Worm (Caenorhabditis elegans) whole organism, early embryonic: ENCODE data around the gene ckb-2.

Source experiments
- B0310.2 ChIP-seq: sonication (generic microtip); optimal IDR thresholded peaks from 2 replicates; lab custom pipeline; 2016; ENCODE audit warnings: mild to moderate bottlenecking, missing genetic modification characterization, missing compliant biosample characterization
- F13C5.2 ChIP-seq: sonication (generic microtip); optimal IDR thresholded peaks from 2 replicates; lab custom pipeline; 2017; ENCODE audit warnings: mild to moderate bottlenecking, missing genetic modification characterization, inconsistent platforms, missing compliant biosample characterization
- aly-1 ChIP-seq: sonication (generic microtip); optimal IDR thresholded peaks from 2 replicates; lab custom pipeline; 2016; ENCODE audit warnings: missing genetic modification characterization, missing compliant biosample characterization
- ama-1 ChIP-seq: fragments of 150-350 bp; optimal IDR thresholded peaks from 2 replicates; lab custom pipeline; 2014
- ceh-13 ChIP-seq: fragments of 200-800 bp; sonication (Bioruptor generic); optimal IDR thresholded peaks from 2 replicates; lab custom pipeline; 2018; ENCODE audit warnings: mild to moderate bottlenecking, missing genetic modification characterization, missing compliant biosample characterization
- ceh-36 ChIP-seq: sonication (generic microtip); optimal IDR thresholded peaks from 2 replicates; lab custom pipeline; 2016; ENCODE audit warnings: missing genetic modification characterization, inconsistent platforms, missing compliant biosample characterization
- ets-7 ChIP-seq: sonication (generic microtip); optimal IDR thresholded peaks from 2 replicates; lab custom pipeline; 2016; ENCODE audit warnings: missing genotype, missing genetic modification characterization, missing compliant biosample characterization
- flt-1 ChIP-seq: fragments of 200-800 bp; sonication (Bioruptor generic); IDR thresholded peaks from 2 replicates; pipeline ENCODE4 v1.3.6; 2022; ENCODE audit warnings: missing genetic modification characterization, missing compliant biosample characterization
- hmbx-1 ChIP-seq: sonication (generic microtip); optimal IDR thresholded peaks from 2 replicates; lab custom pipeline; 2016; ENCODE audit warnings: mild to moderate bottlenecking, missing genetic modification characterization, missing compliant biosample characterization
- hmg-4 ChIP-seq: fragments of 200-800 bp; sonication (Bioruptor generic); optimal IDR thresholded peaks from 2 replicates; lab custom pipeline; 2018; ENCODE audit warnings: mild to moderate bottlenecking, missing genetic modification characterization, missing compliant biosample characterization
- hnd-1 ChIP-seq: sonication (generic microtip); optimal IDR thresholded peaks from 2 replicates; lab custom pipeline; 2016; ENCODE audit warnings: missing genetic modification characterization, missing compliant biosample characterization
- pes-1 ChIP-seq: fragments of 200-800 bp; sonication (Bioruptor generic); IDR thresholded peaks from 2 replicates; pipeline ENCODE4 v1.3.6; 2022; ENCODE audit warnings: missing genetic modification reagents, missing genetic modification characterization, missing compliant biosample characterization
- scrt-1 ChIP-seq: fragments of 200-800 bp; sonication (Bioruptor generic); IDR thresholded peaks from 2 replicates; pipeline ENCODE4 v1.3.6; 2022; ENCODE audit warnings: missing genetic modification characterization, missing compliant biosample characterization
- sea-1 ChIP-seq: fragments of 200-800 bp; sonication (Bioruptor generic); conservative IDR thresholded peaks from 2 replicates; pipeline ENCODE4 v1.3.6; 2022; ENCODE audit warnings: missing genetic modification characterization, missing compliant biosample characterization
- tbx-11 ChIP-seq: fragments of 200-800 bp; sonication (Bioruptor generic); IDR thresholded peaks from 2 replicates; pipeline ENCODE4 v1.3.6; 2022; ENCODE audit warnings: missing genetic modification characterization, missing compliant biosample characterization
- tbx-37 ChIP-seq: fragments of 200-800 bp; sonication (Bioruptor generic); conservative IDR thresholded peaks from 2 replicates; pipeline ENCODE4 v1.3.6; 2022; ENCODE audit warnings: missing genetic modification reagents, missing genetic modification characterization, missing compliant biosample characterization
- tra-4 ChIP-seq: sonication (generic microtip); optimal IDR thresholded peaks from 2 replicates; lab custom pipeline; 2017; ENCODE audit warnings: missing genetic modification characterization, missing compliant biosample characterization

ckb-2 gene

DNA sequence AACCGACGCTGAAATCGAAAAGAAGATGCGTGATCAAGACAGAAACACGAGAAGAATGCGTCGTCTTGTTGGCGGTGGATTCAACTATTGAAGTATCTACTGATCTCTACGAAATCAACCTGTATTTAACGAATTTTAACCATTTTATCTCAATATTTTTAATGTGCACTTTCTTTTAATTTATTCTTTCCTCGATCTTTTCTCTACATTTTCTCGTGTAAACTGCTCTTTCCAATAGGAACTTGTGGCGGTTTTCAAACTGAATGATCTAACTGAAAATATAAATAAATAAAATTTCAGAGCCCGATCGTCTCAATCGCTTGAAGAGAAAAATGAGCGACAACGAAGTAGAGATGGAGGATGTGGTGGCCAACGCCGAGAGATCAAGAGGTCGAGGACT lies 38.2 kb downstream of the ckb-2 start, which contains the start of gene rnp-4:
TSS of gene rnp-4 (plus strand) at position 301 of the 400 bp plus-strand sequence.
- no peak for TF ChIP-seq ets-7
- TF ChIP-seq flt-1 = no peak
- TF ChIP-seq F13C5.2 = no peak

- TF ChIP-seq sea-1 (no peak), flt-1 (no peak)
Observed at ce11 chrIII:4407144-4407543, 39.4 kb downstream of the ckb-2 start, which contains the start of gene prdx-3. TSS of gene prdx-3 (plus strand) at chrIII:4407444.

DNA sequence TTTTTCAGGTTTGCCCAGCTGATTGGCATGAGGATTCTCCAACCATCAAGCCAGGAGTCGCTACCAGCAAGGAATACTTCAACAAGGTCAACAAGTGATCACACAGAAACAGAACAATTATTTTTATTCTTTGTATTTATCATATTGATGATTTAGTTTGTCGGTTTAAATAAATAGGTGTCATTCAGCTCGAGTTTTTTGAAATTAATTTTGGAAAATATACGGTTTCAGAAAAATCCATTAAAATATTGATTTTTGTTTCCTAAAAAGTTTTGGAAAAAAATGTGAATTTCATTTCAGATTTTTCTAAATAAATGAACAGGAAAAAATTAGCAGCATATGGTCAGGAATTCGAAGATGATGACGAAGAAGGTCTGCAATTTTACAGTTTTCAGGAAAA lies 40.5 kb downstream of the ckb-2 start, which contains the start of gene gpch-1:
TSS of gene gpch-1 (plus strand) at position 301 of the 400 bp plus-strand sequence.
- TF ChIP-seq tbx-11 = no peak

- no peak for TF ChIP-seq B0310.2 (tag; lab: Kevin White, UChicago)
- TF ChIP-seq hmbx-1 = no peak
- no peak for TF ChIP-seq sea-1
- TF ChIP-seq ama-1 (lab: Kevin White, UChicago) = no peak
- TF ChIP-seq hmg-4 = no peak
- no peak for TF ChIP-seq tra-4 (tag; lab: Kevin White, UChicago)
- TF ChIP-seq pes-1 (GFP tag; lab: Robert Waterston, UW) = no peak
- TF ChIP-seq flt-1 = no peak
Observed at ce11 chrIII:4412108-4413009, 44.6 kb downstream of the ckb-2 start.

ce11 chrIII:4413099-4413498 lies 45.4 kb downstream of the ckb-2 start, which contains the start of gene mpc-1:
TSS of gene mpc-1 (plus strand) at chrIII:4413457.
- TF ChIP-seq ets-7 (no peak), ceh-36 (tag; lab: Kevin White, UChicago) (no peak), tra-4 (tag; lab: Kevin White, UChicago) (no peak), B0310.2 (tag; lab: Kevin White, UChicago) (no peak), aly-1 (no peak), F13C5.2 (no peak), ceh-13 (GFP tag; lab: Kevin White, UChicago) (no peak), flt-1 (no peak), hnd-1 (tag; lab: Kevin White, UChicago) (no peak), hmg-4 (no peak), tbx-11 (no peak), scrt-1 (GFP tag; lab: Robert Waterston, UW) (no peak), ama-1 (lab: Kevin White, UChicago) (no peak)

DNA sequence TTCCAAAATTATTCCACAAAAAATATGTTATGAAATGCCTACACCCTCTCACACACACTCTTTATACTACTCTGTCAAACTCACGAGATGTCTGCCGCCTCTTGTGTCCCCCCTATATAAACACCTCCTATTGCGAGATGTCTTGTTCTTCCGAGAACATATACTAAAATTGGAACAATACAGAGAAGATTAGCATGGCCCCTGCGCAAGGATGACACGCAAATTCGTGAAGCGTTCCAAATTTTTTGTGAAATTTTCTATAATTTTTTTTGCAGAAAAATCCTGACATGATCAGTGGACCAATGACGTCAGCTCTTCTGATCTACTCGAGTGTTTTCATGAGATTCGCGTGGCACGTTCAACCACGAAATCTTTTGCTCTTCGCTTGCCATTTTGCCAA lies 46.3 kb downstream of the ckb-2 start:
- TF ChIP-seq ets-7 = peak; percentile 9
- peak; percentile 77 for TF ChIP-seq sea-1
- TF ChIP-seq hmg-4 = peak; percentile 49
- TF ChIP-seq aly-1 = peak; percentile 60
- peak; percentile 69 for TF ChIP-seq ceh-36 (tag; lab: Kevin White, UChicago)
- peak; percentile 21 for TF ChIP-seq hnd-1 (tag; lab: Kevin White, UChicago)
- peak; percentile 70; the same call in 1 of the 2 replicates for TF ChIP-seq tbx-11
- peak; percentile 77 for TF ChIP-seq scrt-1 (GFP tag; lab: Robert Waterston, UW)
- TF ChIP-seq tbx-37 (GFP tag; lab: Robert Waterston, UW) = 0 out of 2 replicates have a peak, but pooled peaks have one; percentile 42
- peak; percentile 83 for TF ChIP-seq pes-1 (GFP tag; lab: Robert Waterston, UW)
- TF ChIP-seq flt-1 = peak; percentile 71

DNA sequence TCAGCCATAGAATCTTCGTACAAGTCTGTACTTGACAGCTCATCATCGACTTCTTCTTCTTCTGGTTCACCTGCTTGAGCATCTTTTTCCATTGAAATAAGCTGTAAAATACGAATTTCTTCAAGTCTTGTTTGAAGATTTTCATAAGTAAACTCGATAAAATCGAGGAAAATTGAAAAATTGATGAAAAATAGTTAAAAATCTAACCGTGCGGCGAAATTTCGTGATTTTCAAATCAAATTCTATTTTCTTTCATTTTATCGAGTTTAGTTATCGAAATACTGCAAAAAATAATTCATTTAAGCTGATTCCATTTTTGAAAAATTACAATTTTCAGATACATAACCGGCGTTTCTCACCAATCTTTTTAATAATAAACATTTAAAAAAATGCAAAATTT lies 47.4 kb downstream of the ckb-2 start, which contains the start of gene R07E5.11:
TSS of gene R07E5.11 (minus strand) at position 101 of the 400 bp plus-strand sequence.
- TF ChIP-seq scrt-1 (GFP tag; lab: Robert Waterston, UW) (no peak), aly-1 (no peak), ets-7 (no peak), tra-4 (tag; lab: Kevin White, UChicago) (no peak), pes-1 (GFP tag; lab: Robert Waterston, UW) (no peak), hnd-1 (tag; lab: Kevin White, UChicago) (no peak), sea-1 (no peak), hmg-4 (no peak)

- no peak for TF ChIP-seq F13C5.2
- TF ChIP-seq sea-1 = no peak
- TF ChIP-seq ama-1 (lab: Kevin White, UChicago) = no peak
- no peak for TF ChIP-seq ceh-13 (GFP tag; lab: Kevin White, UChicago)
- no peak for TF ChIP-seq flt-1
- TF ChIP-seq pes-1 (GFP tag; lab: Robert Waterston, UW) = no peak
- no peak for TF ChIP-seq ets-7
- TF ChIP-seq hmbx-1 = no peak
- no peak for TF ChIP-seq tra-4 (tag; lab: Kevin White, UChicago)
Observed at ce11 chrIII:4417956-4418355, 50.2 kb downstream of the ckb-2 start, which contains the start of the genes R07E5.19 and pdcd-2. TSS of gene R07E5.19 (minus strand) at chrIII:4418056. TSS of gene pdcd-2 (minus strand) at chrIII:4418057.
